Fruit fly (Drosophila melanogaster) whole organism, embryonic: Measurements from ENCODE around the gene Rbfox1.

Source experiments
- BtbVII ChIP-seq: fragments of 200-800 bp; sonication (Bioruptor generic); optimal IDR thresholded peaks from 3 replicates; lab custom pipeline; 2017; ENCODE audit warnings: missing biosample characterization, mild to moderate bottlenecking, missing genetic modification characterization
- CG10209 ChIP-seq: fragments of 200-800 bp; sonication (Bioruptor generic); optimal IDR thresholded peaks from 3 replicates; lab custom pipeline; 2017; ENCODE audit warnings: missing biosample characterization, mild to moderate bottlenecking, missing genetic modification characterization, missing genetic modification reagents
- CG10431 ChIP-seq: fragments of 200-800 bp; sonication (Bioruptor generic); optimal IDR thresholded peaks from 3 replicates; lab custom pipeline; 2018; ENCODE audit warnings: missing biosample characterization, mild to moderate bottlenecking, missing genetic modification characterization
- CG10565 ChIP-seq: fragments of 200-800 bp; sonication (Bioruptor generic); optimal IDR thresholded peaks from 3 replicates; lab custom pipeline; 2016; ENCODE audit warnings: missing biosample characterization, mild to moderate bottlenecking, missing genetic modification characterization
- CG12769 ChIP-seq: fragments of 200-800 bp; sonication (Bioruptor generic); optimal IDR thresholded peaks from 2 replicates; lab custom pipeline; 2019; ENCODE audit warnings: missing biosample characterization, mild to moderate bottlenecking, missing genetic modification characterization, moderate library complexity
- CG13894 ChIP-seq: fragments of 200-800 bp; sonication (Bioruptor generic); optimal IDR thresholded peaks from 3 replicates; lab custom pipeline; 2018; ENCODE audit warnings: missing biosample characterization, mild to moderate bottlenecking, missing genetic modification characterization, moderate library complexity
- CG14860 ChIP-seq: fragments of 200-800 bp; sonication (Bioruptor generic); IDR thresholded peaks from 3 replicates; pipeline ENCODE4 v1.3.6; 2022; ENCODE audit warnings: missing biosample characterization, missing genetic modification characterization; ENCODE audit not compliant: partially characterized antibody
- CG1647 ChIP-seq: fragments of 200-800 bp; sonication (Bioruptor generic); optimal IDR thresholded peaks from 3 replicates; lab custom pipeline; 2016; ENCODE audit warnings: missing biosample characterization, missing genetic modification characterization
- CG3065 ChIP-seq: fragments of 200-800 bp; sonication (Bioruptor generic); optimal IDR thresholded peaks from 2 replicates; lab custom pipeline; 2016; ENCODE audit warnings: missing biosample characterization, missing genetic modification characterization
- CG4282 ChIP-seq: fragments of 200-800 bp; sonication (Bioruptor generic); optimal IDR thresholded peaks from 2 replicates; lab custom pipeline; 2016; ENCODE audit warnings: missing biosample characterization, missing genetic modification characterization
- CG4424 ChIP-seq: fragments of 200-800 bp; sonication (Bioruptor generic); optimal IDR thresholded peaks from 3 replicates; lab custom pipeline; 2016; ENCODE audit warnings: missing biosample characterization, missing genetic modification characterization
- CG5953 ChIP-seq: fragments of 200-800 bp; sonication (Bioruptor generic); IDR thresholded peaks from 2 replicates; pipeline ENCODE4 v1.3.6; 2022; ENCODE audit warnings: missing biosample characterization, missing genetic modification characterization
- CG8290 ChIP-seq, 3 experiments: fragments of 200-800 bp; sonication (Bioruptor generic); optimal IDR thresholded peaks; 2 replicates each; lab custom pipeline; 2016 to 2019; ENCODE audit warnings: missing biosample characterization in 3 of 3, missing genetic modification characterization in 3 of 3, mild to moderate bottlenecking in 2 of 3, moderate library complexity in 1 of 3
- CG8359 ChIP-seq: fragments of 200-800 bp; sonication (Bioruptor generic); optimal IDR thresholded peaks from 2 replicates; lab custom pipeline; 2017; ENCODE audit warnings: missing biosample characterization, mild to moderate bottlenecking, missing genetic modification characterization, borderline replicate concordance
- CG8765 ChIP-seq: fragments of 200-800 bp; sonication (Bioruptor generic); IDR thresholded peaks from 2 replicates; pipeline ENCODE4 v1.3.6; 2022; ENCODE audit warnings: missing biosample characterization, missing genetic modification characterization
- Dad ChIP-seq: fragments of 200-800 bp; sonication (Bioruptor generic); optimal IDR thresholded peaks from 3 replicates; lab custom pipeline; 2016; ENCODE audit warnings: missing biosample characterization, missing genetic modification characterization
- Deaf1 ChIP-seq: fragments of 200-800 bp; optimal IDR thresholded peaks from 3 replicates; lab custom pipeline; 2019; ENCODE audit warnings: missing biosample characterization, mild to moderate bottlenecking, missing genetic modification characterization, moderate library complexity
- Ets65A ChIP-seq: fragments of 200-800 bp; sonication (Bioruptor generic); peaks from one replicate; lab custom pipeline; 2016; ENCODE audit warnings: missing biosample characterization, missing genetic modification characterization
- Fer1 ChIP-seq: fragments of 200-800 bp; sonication (Bioruptor generic); optimal IDR thresholded peaks from 2 replicates; lab custom pipeline; 2017; ENCODE audit warnings: missing biosample characterization, mild to moderate bottlenecking, missing genetic modification characterization
- Fer2 ChIP-seq: fragments of 200-800 bp; sonication (Bioruptor generic); optimal IDR thresholded peaks from 2 replicates; lab custom pipeline; 2018; ENCODE audit warnings: missing biosample characterization, mild to moderate bottlenecking, missing genetic modification characterization, moderate library complexity
- GATAe ChIP-seq: fragments of 200-800 bp; sonication (Bioruptor generic); conservative IDR thresholded peaks from 2 replicates; pipeline ENCODE4 v1.3.6; 2022; ENCODE audit warnings: missing biosample characterization, missing genetic modification characterization
- Hey ChIP-seq: fragments of 200-800 bp; sonication (Bioruptor generic); optimal IDR thresholded peaks from 3 replicates; lab custom pipeline; 2018; ENCODE audit warnings: missing biosample characterization, mild to moderate bottlenecking, missing genetic modification characterization
- Hr78 ChIP-seq, 2 experiments: fragments of 200-800 bp in 1 of 2; fragments of >200 bp in 1 of 2; sonication (Bioruptor generic) in 1 of 2; optimal IDR thresholded peaks; 2 replicates each; lab custom pipeline; 2017 to 2019; ENCODE audit warnings: missing biosample characterization in 2 of 2, missing genetic modification characterization in 2 of 2, mild to moderate bottlenecking in 1 of 2, moderate library complexity in 1 of 2
- Meics ChIP-seq: fragments of 200-800 bp; sonication (Bioruptor generic); optimal IDR thresholded peaks from 2 replicates; lab custom pipeline; 2017; ENCODE audit warnings: missing biosample characterization, mild to moderate bottlenecking, missing genetic modification characterization
- Nf-YB ChIP-seq: fragments of 200-800 bp; sonication (Bioruptor generic); optimal IDR thresholded peaks from 3 replicates; lab custom pipeline; 2019; ENCODE audit warnings: missing biosample characterization, mild to moderate bottlenecking, missing genetic modification characterization, moderate library complexity
- Oaz ChIP-seq: fragments of 200-800 bp; sonication (Bioruptor generic); IDR thresholded peaks from 2 replicates; pipeline ENCODE4 v1.3.6; 2022; ENCODE audit warnings: missing biosample characterization, missing genetic modification characterization
- Pdp1 ChIP-seq, 2 experiments: fragments of 200-800 bp; sonication (Bioruptor generic); optimal IDR thresholded peaks; 3 replicates each; lab custom pipeline; 2016; ENCODE audit warnings: missing biosample characterization in 2 of 2, missing genetic modification characterization in 2 of 2, mild to moderate bottlenecking in 1 of 2, moderate library complexity in 1 of 2
- Spps ChIP-seq: fragments of 200-800 bp; sonication (Bioruptor generic); optimal IDR thresholded peaks from 2 replicates; lab custom pipeline; 2018; ENCODE audit warnings: missing biosample characterization, mild to moderate bottlenecking, missing genetic modification characterization
- Stat92E ChIP-seq, 3 experiments: fragments of >200 bp in 2 of 3; fragments of 200-800 bp in 1 of 3; sonication (Bioruptor generic) in 1 of 3; optimal IDR thresholded peaks; 2 replicates each; lab custom pipeline; 2017 to 2019; ENCODE audit warnings: missing biosample characterization in 3 of 3, missing genetic modification characterization in 3 of 3, mild to moderate bottlenecking in 1 of 3, moderate library complexity in 1 of 3
- Taf1 ChIP-seq: fragments of 200-800 bp; sonication (Bioruptor generic); IDR thresholded peaks from 2 replicates; pipeline ENCODE4 v1.3.6; 2022; ENCODE audit warnings: missing biosample characterization, missing genetic modification characterization
- Trl ChIP-seq, 3 experiments: fragments of >200 bp in 2 of 3; fragments of 200-800 bp in 1 of 3; sonication (Bioruptor generic) in 1 of 3; optimal IDR thresholded peaks; 2 replicates in 1 of 3; 3 replicates in 2 of 3; lab custom pipeline; 2016 to 2017; ENCODE audit warnings: missing biosample characterization in 1 of 3, missing genetic modification characterization in 1 of 3
- ab ChIP-seq: fragments of 200-800 bp; sonication (Bioruptor generic); optimal IDR thresholded peaks from 2 replicates; lab custom pipeline; 2016; ENCODE audit warnings: missing biosample characterization, missing genetic modification characterization
- abd-A ChIP-seq: fragments of 200-800 bp; sonication (Bioruptor generic); optimal IDR thresholded peaks from 3 replicates; lab custom pipeline; 2019; ENCODE audit warnings: missing biosample characterization, mild to moderate bottlenecking, missing genetic modification characterization, moderate library complexity
- ac ChIP-seq: fragments of 200-800 bp; sonication (Bioruptor generic); optimal IDR thresholded peaks from 3 replicates; lab custom pipeline; 2017; ENCODE audit warnings: missing biosample characterization, mild to moderate bottlenecking, missing genetic modification characterization
- chm ChIP-seq: fragments of 200-800 bp; sonication (Bioruptor generic); IDR thresholded peaks from 2 replicates; pipeline ENCODE4 v1.3.6; 2022; ENCODE audit warnings: missing biosample characterization, missing genetic modification characterization
- ewg ChIP-seq: fragments of 200-800 bp; sonication (Bioruptor generic); optimal IDR thresholded peaks from 3 replicates; lab custom pipeline; 2017; ENCODE audit warnings: mild to moderate bottlenecking, missing biosample characterization, missing genetic modification reagents, missing genetic modification characterization
- exex ChIP-seq: fragments of 200-800 bp; sonication (Bioruptor generic); optimal IDR thresholded peaks from 4 replicates; lab custom pipeline; 2018; ENCODE audit warnings: missing biosample characterization, mild to moderate bottlenecking, missing genetic modification characterization, moderate library complexity
- fd102C ChIP-seq: fragments of 200-800 bp; sonication (Bioruptor generic); optimal IDR thresholded peaks from 2 replicates; lab custom pipeline; 2018; ENCODE audit warnings: missing biosample characterization, mild to moderate bottlenecking, missing genetic modification characterization, moderate library complexity
- grn ChIP-seq: fragments of 200-800 bp; sonication (Bioruptor generic); optimal IDR thresholded peaks from 3 replicates; lab custom pipeline; 2017; ENCODE audit warnings: missing biosample characterization, missing genetic modification characterization
- hth ChIP-seq: fragments of >200 bp; optimal IDR thresholded peaks from 2 replicates; lab custom pipeline; 2017; ENCODE audit warnings: inconsistent platforms
- kni ChIP-seq: fragments of 200-800 bp; sonication (Bioruptor generic); optimal IDR thresholded peaks from 3 replicates; lab custom pipeline; 2017; ENCODE audit warnings: mild to moderate bottlenecking, missing biosample characterization, missing genetic modification reagents, missing genetic modification characterization
- lmd ChIP-seq: fragments of 200-800 bp; sonication (Bioruptor generic); IDR thresholded peaks from 2 replicates; pipeline ENCODE4 v1.3.6; 2022; ENCODE audit warnings: missing biosample characterization, missing genetic modification characterization
- luna ChIP-seq: fragments of 200-800 bp; sonication (Bioruptor generic); optimal IDR thresholded peaks from 2 replicates; lab custom pipeline; 2016; ENCODE audit warnings: missing biosample characterization, missing genetic modification characterization
- org-1 ChIP-seq: fragments of 200-800 bp; sonication (Bioruptor generic); optimal IDR thresholded peaks from 2 replicates; lab custom pipeline; 2017; ENCODE audit warnings: missing biosample characterization, missing genetic modification characterization
- pan ChIP-seq, 4 experiments: fragments of >200 bp in 3 of 4; fragments of 200-800 bp in 1 of 4; sonication (Bioruptor generic) in 1 of 4; optimal IDR thresholded peaks in 3 of 4; IDR thresholded peaks in 1 of 4; 2 replicates each; pipeline versions ENCODE4 v1.3.6 to Lab custom; 2017 to 2022; ENCODE audit warnings: missing biosample characterization in 2 of 4, missing genetic modification characterization in 2 of 4, mixed read lengths in 1 of 4
- pnt ChIP-seq: fragments of 200-800 bp; sonication (Bioruptor generic); optimal IDR thresholded peaks from 3 replicates; lab custom pipeline; 2016; ENCODE audit warnings: missing biosample characterization, missing genetic modification characterization
- pum ChIP-seq: fragments of 200-800 bp; sonication (Bioruptor generic); optimal IDR thresholded peaks from 2 replicates; lab custom pipeline; 2016; ENCODE audit warnings: missing biosample characterization, missing genetic modification characterization
- sim ChIP-seq: fragments of 200-800 bp; sonication (Bioruptor generic); IDR thresholded peaks from 2 replicates; pipeline ENCODE4 v1.3.6; 2022; ENCODE audit warnings: missing biosample characterization, missing genetic modification characterization
- usp ChIP-seq: fragments of >200 bp; optimal IDR thresholded peaks from 2 replicates; lab custom pipeline; 2017; ENCODE audit warnings: missing biosample characterization, missing genetic modification characterization

Rbfox1 gene

DNA sequence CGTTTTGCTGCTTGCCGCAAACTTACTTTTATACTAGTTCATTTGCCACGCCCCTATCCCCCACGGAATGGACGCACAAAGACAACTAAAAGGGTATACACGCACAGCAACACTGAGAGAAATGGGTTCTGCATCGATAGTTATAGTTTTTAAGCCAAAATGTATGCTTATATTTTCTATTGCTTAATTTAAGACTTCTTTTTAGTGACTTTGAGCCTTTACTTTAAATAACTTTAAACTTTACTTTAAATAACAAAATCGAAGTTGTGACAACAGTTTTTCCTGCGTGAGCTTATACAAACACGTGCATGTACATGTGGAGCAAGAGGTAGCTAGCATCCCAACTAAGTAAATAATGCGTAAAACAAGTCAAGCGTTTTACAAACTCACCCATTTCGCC lies 1.3 kb downstream of the Rbfox1 start (continued):
- peak; percentile 48 for TF ChIP-seq Meics (GFP tag; lab: Kevin White, UChicago)
- no peak for TF ChIP-seq CG14860 (GFP tag; lab: Robert Waterston, UW)
- no peak for TF ChIP-seq sim
- TF ChIP-seq CG8359 (GFP tag; lab: Kevin White, UChicago), result no peak
- no peak; the same call in 1 of the 2 replicates for TF ChIP-seq lmd (GFP tag; lab: Robert Waterston, UW)
- no peak for TF ChIP-seq BtbVII (GFP tag; lab: Kevin White, UChicago)
- TF ChIP-seq pnt, result no peak
- no peak for TF ChIP-seq Trl (optimal IDR thresholded peaks at IDR 0.05; lab: Kevin White, UChicago)
- TF ChIP-seq Trl (GFP tag; optimal IDR thresholded peaks at IDR 0.05; lab: Kevin White, UChicago), result no peak
- no peak for TF ChIP-seq CG4282
- TF ChIP-seq CG10209 (GFP tag; lab: Kevin White, UChicago), result peak; percentile 5
- TF ChIP-seq CG10565 (GFP tag; lab: Kevin White, UChicago), result no peak
- no peak for TF ChIP-seq CG3065 (GFP tag; lab: Kevin White, UChicago)
- no peak for TF ChIP-seq Fer2 (tag; lab: Kevin White, UChicago)
- TF ChIP-seq Deaf1, result no peak
- TF ChIP-seq CG4424 (GFP tag; lab: Kevin White, UChicago), result no peak
- TF ChIP-seq fd102C (GFP tag; lab: Kevin White, UChicago), result no peak
- no peak for TF ChIP-seq grn (GFP tag; lab: Kevin White, UChicago)
- no peak for TF ChIP-seq Pdp1 (GFP tag; optimal IDR thresholded peaks at IDR 0.05; lab: Kevin White, UChicago)

DNA sequence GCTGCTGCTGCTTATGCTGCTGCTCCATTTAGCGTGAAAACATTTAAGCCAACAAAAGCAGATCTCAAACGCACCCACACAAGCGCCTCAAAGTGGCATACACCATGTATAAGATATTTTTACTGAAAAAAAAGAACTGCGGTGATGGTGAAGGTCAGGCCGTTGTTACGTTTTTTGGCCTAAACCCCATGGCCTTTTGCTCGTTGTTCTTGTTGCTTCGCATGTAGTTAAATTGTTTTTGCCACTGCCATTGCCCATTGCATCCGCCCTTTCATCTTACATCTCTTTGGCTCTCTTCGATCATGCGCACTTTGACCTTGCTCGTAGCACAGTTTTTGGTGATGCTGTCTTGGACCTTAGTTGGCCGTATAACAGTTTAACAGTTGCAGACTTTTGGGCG lies 4.3 kb downstream of the Rbfox1 start:
- no peak for TF ChIP-seq CG1647
- TF ChIP-seq chm (GFP tag; lab: Robert Waterston, UW), result no peak
- peak; percentile 54 for TF ChIP-seq Ets65A
- TF ChIP-seq pan (optimal IDR thresholded peaks at IDR 0.05; lab: Kevin White, UChicago), result no peak
- no peak for TF ChIP-seq pan (GFP tag; optimal IDR thresholded peaks at IDR 0.05 in 1 of 2, IDR thresholded peaks at IDR 0.05 in 1 of 2)
- TF ChIP-seq CG10431, result peak; percentile 82
- TF ChIP-seq ewg, result peak; percentile 33
- TF ChIP-seq Trl (optimal IDR thresholded peaks at IDR 0.05; lab: Kevin White, UChicago), result peak in 1 of 2 experiments; percentile 3
- TF ChIP-seq Trl (GFP tag; optimal IDR thresholded peaks at IDR 0.05; lab: Kevin White, UChicago), result no peak
- TF ChIP-seq GATAe, result no peak
- no peak for TF ChIP-seq Fer1 (GFP tag; lab: Kevin White, UChicago)
- peak; percentile 69 for TF ChIP-seq abd-A (tag; lab: Kevin White, UChicago)
- TF ChIP-seq CG12769 (tag; lab: Kevin White, UChicago), result no peak
- no peak for TF ChIP-seq CG5953 (GFP tag; lab: Robert Waterston, UW)
- no peak for TF ChIP-seq Dad (GFP tag; lab: Kevin White, UChicago)
- TF ChIP-seq usp, result no peak
- no peak for TF ChIP-seq Hr78 (GFP tag; optimal IDR thresholded peaks at IDR 0.05; lab: Kevin White, UChicago)
- TF ChIP-seq org-1, result no peak
- no peak for TF ChIP-seq CG8290 (GFP tag; optimal IDR thresholded peaks at IDR 0.05; lab: Kevin White, UChicago)
- peak in 1 of 2 experiments; percentile 44 for TF ChIP-seq CG8290 (tag; optimal IDR thresholded peaks at IDR 0.05; lab: Kevin White, UChicago)
- no peak for TF ChIP-seq Spps (tag; lab: Kevin White, UChicago)

dm6 chr3L:10490561-10490960 lies 9.3 kb downstream of the Rbfox1 start, which contains the start of gene S-Lap4:
Gene S-Lap4, plus strand, starts transcription at chr3L:10490861.
- no peak for TF ChIP-seq Hey (tag; lab: Kevin White, UChicago)
- TF ChIP-seq kni (GFP tag; lab: Kevin White, UChicago), result no peak
- TF ChIP-seq CG8765 (GFP tag; lab: Robert Waterston, UW), result no peak
- no peak for TF ChIP-seq Nf-YB (GFP tag; lab: Kevin White, UChicago)
- TF ChIP-seq CG13894, result no peak
- no peak for TF ChIP-seq ab
- no peak for TF ChIP-seq Stat92E (GFP tag; optimal IDR thresholded peaks at IDR 0.05; lab: Kevin White, UChicago)
- no peak for TF ChIP-seq Oaz (GFP tag; lab: Robert Waterston, UW)
- TF ChIP-seq ac (GFP tag; lab: Kevin White, UChicago), result no peak
- no peak for TF ChIP-seq luna (GFP tag; lab: Kevin White, UChicago)
- TF ChIP-seq exex, result no peak
- no peak for TF ChIP-seq Taf1 (GFP tag; lab: Robert Waterston, UW)
- no peak for TF ChIP-seq pum (GFP tag; lab: Kevin White, UChicago)
- no peak for TF ChIP-seq hth (lab: Kevin White, UChicago)
